7 worm cellular contexts compared by ENCODE assay signal in genomic region chrV:6105374-6105773, ce11.
A peak's percentile ranks its signal among the peaks of the same experiment; 100 is the strongest.
TF ChIP-seq lines count a peak whose summit lies in the region.

atf-8 (plus strand) TSS chrV:6105607.

TF ChIP-seq in whole organism, L1 larva, 84 proteins besides CTCF, POLR2A, EP300 and RAD21:
- TF ChIP-seq mdl-1 (tag; optimal IDR thresholded peaks at IDR 0.05; lab: Kevin White, UChicago): no peak
- TF ChIP-seq blmp-1 (tag; optimal IDR thresholded peaks at IDR 0.05; lab: Kevin White, UChicago): peak; percentile 100

TF ChIP-seq in whole organism, L2 larva, 48 proteins besides CTCF, POLR2A, EP300 and RAD21:
- no peak for TF ChIP-seq nhr-21 (tag; optimal IDR thresholded peaks at IDR 0.05; lab: Kevin White, UChicago)
- peak; percentile 98 for TF ChIP-seq blmp-1 (tag; optimal IDR thresholded peaks at IDR 0.05; lab: Kevin White, UChicago; ENCODE audit: insufficient read depth)

TF ChIP-seq in whole organism, L3 larva, 47 proteins besides CTCF, POLR2A, EP300 and RAD21:
- no peak for TF ChIP-seq ceh-16 (tag; optimal IDR thresholded peaks at IDR 0.05; lab: Kevin White, UChicago)
- peak; percentile 10 for TF ChIP-seq nhr-25 (tag; optimal IDR thresholded peaks at IDR 0.05; lab: Kevin White, UChicago)
- no peak for TF ChIP-seq ceh-82 (tag; optimal IDR thresholded peaks at IDR 0.05; lab: Kevin White, UChicago)
- no peak for TF ChIP-seq skn-1 (tag; optimal IDR thresholded peaks at IDR 0.05; lab: Kevin White, UChicago)
- TF ChIP-seq nhr-11 (tag; optimal IDR thresholded peaks at IDR 0.05; lab: Kevin White, UChicago): no peak
- TF ChIP-seq nhr-23 (tag; optimal IDR thresholded peaks at IDR 0.05; lab: Kevin White, UChicago): peak; percentile 74

TF ChIP-seq in whole organism, L4 larva, 104 proteins besides CTCF, POLR2A, EP300 and RAD21:
- TF ChIP-seq dmd-9 (GFP tag; IDR thresholded peaks at IDR 0.05; lab: Robert Waterston, UW) (no peak), nhr-6 (tag; optimal IDR thresholded peaks at IDR 0.05; lab: Kevin White, UChicago) (no peak), nhr-237 (tag; optimal IDR thresholded peaks at IDR 0.05; lab: Kevin White, UChicago) (no peak), zip-11 (GFP tag; IDR thresholded peaks at IDR 0.05; lab: Robert Waterston, UW) (no peak), daf-12 (tag; optimal IDR thresholded peaks at IDR 0.05; lab: Kevin White, UChicago) (no peak), dmd-6 (GFP tag; IDR thresholded peaks at IDR 0.05; lab: Robert Waterston, UW) (no peak), sdz-12 (GFP tag; optimal IDR thresholded peaks at IDR 0.05; lab: Kevin White, UChicago) (no peak), pha-4 (GFP tag; IDR thresholded peaks at IDR 0.05; lab: Robert Waterston, UW) (no peak), pha-4 (tag; optimal IDR thresholded peaks at IDR 0.05; lab: Kevin White, UChicago) (no peak), mdt-29 (GFP tag; IDR thresholded peaks at IDR 0.05; lab: Robert Waterston, UW) (no peak), dmd-8 (GFP tag; IDR thresholded peaks at IDR 0.05; lab: Robert Waterston, UW) (no peak), nhr-25 (tag; optimal IDR thresholded peaks at IDR 0.05; lab: Kevin White, UChicago; ENCODE audit: borderline replicate concordance, insufficient read depth) (peak; percentile 27), ceh-28 (tag; optimal IDR thresholded peaks at IDR 0.05; lab: Kevin White, UChicago) (no peak), set-16 (GFP tag; IDR thresholded peaks at IDR 0.05; lab: Robert Waterston, UW) (peak; percentile 53), jun-1 (tag; optimal IDR thresholded peaks at IDR 0.05; lab: Kevin White, UChicago) (no peak), lin-38 (GFP tag; IDR thresholded peaks at IDR 0.05; lab: Robert Waterston, UW) (no peak), lin-29 (GFP tag; IDR thresholded peaks at IDR 0.05; lab: Robert Waterston, UW) (no peak), hlh-11 (tag; optimal IDR thresholded peaks at IDR 0.05; lab: Kevin White, UChicago) (peak; percentile 31), unc-39 (tag; optimal IDR thresholded peaks at IDR 0.05; lab: Kevin White, UChicago) (no peak), nhr-41 (GFP tag; IDR thresholded peaks at IDR 0.05; lab: Robert Waterston, UW) (no peak), madf-9 (GFP tag; conservative IDR thresholded peaks at IDR 0.05; lab: Robert Waterston, UW) (no peak)

TF ChIP-seq in whole organism, late embryonic, 69 proteins besides CTCF, POLR2A, EP300 and RAD21:
- TF ChIP-seq ceh-9 (tag; optimal IDR thresholded peaks at IDR 0.05; lab: Kevin White, UChicago) (no peak), odd-2 (tag; optimal IDR thresholded peaks at IDR 0.05; lab: Kevin White, UChicago) (no peak), hlh-13 (GFP tag; optimal IDR thresholded peaks at IDR 0.05; lab: Kevin White, UChicago) (no peak), dmd-4 (tag; optimal IDR thresholded peaks at IDR 0.05; lab: Kevin White, UChicago; ENCODE audit: borderline replicate concordance) (no peak), T23F11.4 (GFP tag; optimal IDR thresholded peaks at IDR 0.05; lab: Kevin White, UChicago) (peak; percentile 42), npax-4 (tag; optimal IDR thresholded peaks at IDR 0.05; lab: Kevin White, UChicago) (no peak), pha-4 (tag; optimal IDR thresholded peaks at IDR 0.05; lab: Kevin White, UChicago) (no peak), ttx-3 (tag; optimal IDR thresholded peaks at IDR 0.05; lab: Kevin White, UChicago) (no peak), pha-2 (tag; optimal IDR thresholded peaks at IDR 0.05; lab: Kevin White, UChicago) (no peak), ceh-31 (tag; optimal IDR thresholded peaks at IDR 0.05; lab: Kevin White, UChicago) (peak; percentile 14), ref-2 (tag; optimal IDR thresholded peaks at IDR 0.05; lab: Kevin White, UChicago) (peak; percentile 74), tbx-2 (tag; optimal IDR thresholded peaks at IDR 0.05; lab: Kevin White, UChicago) (peak; percentile 3), nfya-1 (tag; optimal IDR thresholded peaks at IDR 0.05; lab: Kevin White, UChicago) (peak; percentile 32)

TF ChIP-seq in whole organism, mixed stage, embryonic, 35 proteins besides CTCF, POLR2A, EP300 and RAD21:
- TF ChIP-seq ceh-43 (GFP tag; optimal IDR thresholded peaks at IDR 0.05; lab: Kevin White, UChicago) (no peak), mls-2 (tag; optimal IDR thresholded peaks at IDR 0.05; lab: Kevin White, UChicago) (no peak), unc-39 (tag; optimal IDR thresholded peaks at IDR 0.05; lab: Kevin White, UChicago) (no peak), ham-2 (GFP tag; optimal IDR thresholded peaks at IDR 0.05; lab: Kevin White, UChicago) (peak; percentile 77), zip-8 (tag; optimal IDR thresholded peaks at IDR 0.05; lab: Kevin White, UChicago) (no peak), unc-62 (GFP tag; optimal IDR thresholded peaks at IDR 0.05; lab: Kevin White, UChicago) (no peak), blmp-1 (tag; optimal IDR thresholded peaks at IDR 0.05; lab: Kevin White, UChicago) (peak; percentile 99)
TF ChIP-seq in whole organism, mixed stage, embryonic: peak in this region for 2.

TF ChIP-seq in whole organism, young adult, 124 proteins besides CTCF, POLR2A, EP300 and RAD21:
- TF ChIP-seq C17E4.6 (GFP tag; IDR thresholded peaks at IDR 0.05; lab: Robert Waterston, UW) (no peak), ztf-3 (GFP tag; optimal IDR thresholded peaks at IDR 0.05; lab: Kevin White, UChicago) (no peak), F57A8.1 (GFP tag; optimal IDR thresholded peaks at IDR 0.05; lab: Kevin White, UChicago) (no peak), ekl-4 (GFP tag; IDR thresholded peaks at IDR 0.05; lab: Robert Waterston, UW) (no peak), zfh-2 (GFP tag; conservative IDR thresholded peaks at IDR 0.05; lab: Robert Waterston, UW) (peak; percentile 66), tbp1 (GFP tag; optimal IDR thresholded peaks at IDR 0.05; lab: Kevin White, UChicago) (no peak)
